Worm (Caenorhabditis elegans) whole organism, L4 larva: ENCODE results near the gene cdc-25.3.

Experiments
- F37D6.2 ChIP-seq: sonication (generic microtip); optimal IDR thresholded peaks from 2 replicates; lab custom pipeline; 2016; ENCODE audit warnings: mild to moderate bottlenecking, missing genetic modification characterization, missing compliant biosample characterization
- R02D3.7 ChIP-seq: fragments of 150-350 bp; sonication (generic microtip); optimal IDR thresholded peaks from 3 replicates; lab custom pipeline; 2014; ENCODE audit warnings: missing biosample characterization, missing genetic modification characterization
- T20F7.1 ChIP-seq: fragments of 200-800 bp; sonication (Bioruptor generic); optimal IDR thresholded peaks from 2 replicates; lab custom pipeline; 2018; ENCODE audit warnings: mild to moderate bottlenecking, missing genetic modification characterization, missing compliant biosample characterization
- Y48G9A.11 ChIP-seq: fragments of 200-800 bp; sonication (Bioruptor generic); IDR thresholded peaks from 2 replicates; pipeline ENCODE4 v1.3.6; 2022; ENCODE audit warnings: missing genetic modification reagents, missing genetic modification characterization, missing compliant biosample characterization
- Y75B8A.6 ChIP-seq: fragments of 200-800 bp; sonication (Bioruptor generic); IDR thresholded peaks from 2 replicates; pipeline ENCODE4 v1.3.6; 2022; ENCODE audit warnings: missing genetic modification reagents, missing genetic modification characterization, missing compliant biosample characterization
- aha-1 ChIP-seq: fragments of 150-350 bp; peaks from one replicate; lab custom pipeline; 2014; ENCODE audit warnings: missing biosample characterization, missing genetic modification characterization
- attf-4 ChIP-seq: sonication (generic microtip); optimal IDR thresholded peaks from 3 replicates; lab custom pipeline; 2017; ENCODE audit warnings: missing biosample characterization, missing genetic modification characterization
- ceh-32 ChIP-seq: sonication (generic microtip); optimal IDR thresholded peaks from 2 replicates; lab custom pipeline; 2016; ENCODE audit warnings: mild to moderate bottlenecking, missing genetic modification characterization, missing compliant biosample characterization; ENCODE audit not compliant: poor library complexity
- ceh-44 ChIP-seq: fragments of 200-800 bp; sonication (Bioruptor generic); IDR thresholded peaks from 2 replicates; pipeline ENCODE4 v1.3.6; 2022; ENCODE audit warnings: missing genetic modification reagents, missing genetic modification characterization, missing compliant biosample characterization
- ces-1 ChIP-seq: fragments of 150-350 bp; sonication (generic microtip); optimal IDR thresholded peaks from 4 replicates; lab custom pipeline; 2014; ENCODE audit warnings: missing biosample characterization, missing genetic modification reagents, missing genetic modification characterization
- daf-16 ChIP-seq, 3 experiments: sonication (generic microtip); optimal IDR thresholded peaks; 2 replicates each; lab custom pipeline; 2016 to 2017; ENCODE audit warnings: missing genetic modification characterization in 3 of 3, missing genetic modification reagents in 3 of 3, mild to moderate bottlenecking in 2 of 3, missing compliant biosample characterization in 2 of 3, missing biosample characterization in 1 of 3, moderate library complexity in 1 of 3
- daf-19 ChIP-seq: fragments of 200-800 bp; sonication (Bioruptor generic); conservative IDR thresholded peaks from 2 replicates; pipeline ENCODE4 v1.3.6; 2022; ENCODE audit warnings: missing genetic modification characterization, missing compliant biosample characterization
- daf-8 ChIP-seq: fragments of 200-800 bp; sonication (Bioruptor generic); IDR thresholded peaks from 2 replicates; pipeline ENCODE4 v1.3.6; 2022; ENCODE audit warnings: missing genetic modification characterization, missing compliant biosample characterization
- dmd-6 ChIP-seq: fragments of 200-800 bp; sonication (Bioruptor generic); IDR thresholded peaks from 2 replicates; pipeline ENCODE4 v1.3.6; 2022; ENCODE audit warnings: missing genetic modification reagents, missing genetic modification characterization, missing compliant biosample characterization
- dmd-8 ChIP-seq: fragments of 200-800 bp; sonication (Bioruptor generic); IDR thresholded peaks from 2 replicates; pipeline ENCODE4 v1.3.6; 2022; ENCODE audit warnings: missing genetic modification characterization, missing compliant biosample characterization
- gei-8 ChIP-seq: fragments of 200-800 bp; sonication (Bioruptor generic); optimal IDR thresholded peaks from 2 replicates; lab custom pipeline; 2018; ENCODE audit warnings: mild to moderate bottlenecking, missing genetic modification characterization, missing compliant biosample characterization
- hif-1 ChIP-seq, 2 experiments: sonication (generic microtip); optimal IDR thresholded peaks; 2 replicates each; lab custom pipeline; 2016 to 2017; ENCODE audit warnings: missing compliant biosample characterization in 2 of 2, missing genetic modification characterization in 2 of 2, missing genetic modification reagents in 2 of 2, missing genotype in 2 of 2, mild to moderate bottlenecking in 1 of 2
- hlh-30 ChIP-seq: sonication (generic microtip); optimal IDR thresholded peaks from 2 replicates; lab custom pipeline; 2017; ENCODE audit warnings: antibody characterized with exemption, mild to moderate bottlenecking, missing genetic modification characterization, missing compliant biosample characterization; ENCODE audit not compliant: insufficient read depth
- lin-1 ChIP-seq: fragments of 200-800 bp; sonication (Bioruptor generic); IDR thresholded peaks from 2 replicates; pipeline ENCODE4 v1.3.6; 2022; ENCODE audit warnings: missing genetic modification reagents, missing genetic modification characterization, missing compliant biosample characterization
- lin-15B ChIP-seq: fragments of 150-350 bp; sonication (generic microtip); optimal IDR thresholded peaks from 3 replicates; lab custom pipeline; 2014; ENCODE audit warnings: missing biosample characterization, missing genetic modification characterization
- lir-3 ChIP-seq: sonication (generic microtip); optimal IDR thresholded peaks from 2 replicates; lab custom pipeline; 2016; ENCODE audit warnings: mild to moderate bottlenecking, missing genetic modification characterization, missing compliant biosample characterization
- lsy-2 ChIP-seq, 2 experiments: fragments of 150-350 bp in 1 of 2; sonication (generic microtip) in 1 of 2; optimal IDR thresholded peaks; 2 replicates each; lab custom pipeline; 2014 to 2017; ENCODE audit warnings: missing biosample characterization in 2 of 2, missing genetic modification characterization in 2 of 2
- madf-9 ChIP-seq: fragments of 200-800 bp; sonication (Bioruptor generic); conservative IDR thresholded peaks from 2 replicates; pipeline ENCODE4 v1.3.6; 2022; ENCODE audit warnings: missing genetic modification reagents, missing genetic modification characterization, missing compliant biosample characterization
- mdl-1 ChIP-seq, 2 experiments: fragments of 150-350 bp in 1 of 2; sonication (generic microtip) in 1 of 2; optimal IDR thresholded peaks; 2 replicates each; lab custom pipeline; 2014 to 2017; ENCODE audit warnings: missing biosample characterization in 2 of 2, missing genetic modification characterization in 2 of 2
- mdt-29 ChIP-seq: fragments of 200-800 bp; sonication (Bioruptor generic); IDR thresholded peaks from 2 replicates; pipeline ENCODE4 v1.3.6; 2022; ENCODE audit warnings: missing genetic modification reagents, missing genetic modification characterization, missing compliant biosample characterization
- mes-2 ChIP-seq: sonication (generic microtip); optimal IDR thresholded peaks from 2 replicates; lab custom pipeline; 2016; ENCODE audit warnings: missing genotype, mild to moderate bottlenecking, missing genetic modification characterization, missing compliant biosample characterization; ENCODE audit not compliant: poor library complexity, severe bottlenecking
- mxl-3 ChIP-seq: fragments of 200-800 bp; sonication (Bioruptor generic); optimal IDR thresholded peaks from 2 replicates; lab custom pipeline; 2018; ENCODE audit warnings: mild to moderate bottlenecking, missing genetic modification characterization, missing compliant biosample characterization
- nhr-11 ChIP-seq: fragments of 150-350 bp; optimal IDR thresholded peaks from 2 replicates; lab custom pipeline; 2014; ENCODE audit warnings: missing biosample characterization, missing genetic modification characterization
- nhr-28 ChIP-seq: fragments of 150-350 bp; optimal IDR thresholded peaks from 2 replicates; lab custom pipeline; 2014; ENCODE audit warnings: missing biosample characterization, missing genetic modification characterization
- nhr-41 ChIP-seq: fragments of 200-800 bp; sonication (Bioruptor generic); IDR thresholded peaks from 2 replicates; pipeline ENCODE4 v1.3.6; 2022; ENCODE audit warnings: missing genetic modification reagents, missing genetic modification characterization, missing compliant biosample characterization
- nhr-48 ChIP-seq: sonication (generic microtip); optimal IDR thresholded peaks from 2 replicates; lab custom pipeline; 2016; ENCODE audit warnings: mild to moderate bottlenecking, missing genetic modification characterization, missing compliant biosample characterization
- pha-4 ChIP-seq, 2 experiments: fragments of 150-350 bp in 1 of 2; fragments of 200-800 bp in 1 of 2; sonication (Bioruptor generic) in 1 of 2; IDR thresholded peaks in 1 of 2; optimal IDR thresholded peaks in 1 of 2; 2 replicates each; pipeline versions ENCODE4 v1.3.6 to Lab custom; 2014 to 2022; ENCODE audit warnings: missing genetic modification characterization in 2 of 2, missing genetic modification reagents in 2 of 2, missing biosample characterization in 1 of 2, missing compliant biosample characterization in 1 of 2
- pqm-1 ChIP-seq: sonication (generic microtip); optimal IDR thresholded peaks from 2 replicates; lab custom pipeline; 2017; ENCODE audit warnings: missing biosample characterization, missing genetic modification characterization
- set-16 ChIP-seq: fragments of 200-800 bp; sonication (Bioruptor generic); IDR thresholded peaks from 2 replicates; pipeline ENCODE4 v1.3.6; 2022; ENCODE audit warnings: missing genetic modification reagents, missing genetic modification characterization, missing compliant biosample characterization
- snpc-1.2 ChIP-seq: fragments of 200-800 bp; sonication (Bioruptor generic); IDR thresholded peaks from 2 replicates; pipeline ENCODE4 v1.3.6; 2022; ENCODE audit warnings: missing genetic modification reagents, missing genetic modification characterization, missing compliant biosample characterization
- unc-62 ChIP-seq, 3 experiments: fragments of 150-350 bp in 1 of 3; sonication (generic microtip); optimal IDR thresholded peaks in 2 of 3; peaks in 1 of 3; 1 replicate in 1 of 3; 2 replicates in 2 of 3; lab custom pipeline; 2014 to 2017; ENCODE audit warnings: missing biosample characterization in 3 of 3, missing genetic modification characterization in 3 of 3, missing genetic modification reagents in 3 of 3, missing genotype in 1 of 3
- zfp-2 ChIP-seq: sonication (generic microtip); optimal IDR thresholded peaks from 2 replicates; lab custom pipeline; 2016; ENCODE audit warnings: mild to moderate bottlenecking, missing genetic modification characterization, missing compliant biosample characterization
- zfp-3 ChIP-seq: fragments of 200-800 bp; sonication (Bioruptor generic); conservative IDR thresholded peaks from 2 replicates; pipeline ENCODE4 v1.3.6; 2022; ENCODE audit warnings: missing genetic modification reagents, missing genetic modification characterization, missing compliant biosample characterization
- ztf-7 ChIP-seq: fragments of 150-350 bp; optimal IDR thresholded peaks from 2 replicates; lab custom pipeline; 2014; ENCODE audit warnings: missing biosample characterization, missing genetic modification characterization

The cdc-25.3 gene

DNA sequence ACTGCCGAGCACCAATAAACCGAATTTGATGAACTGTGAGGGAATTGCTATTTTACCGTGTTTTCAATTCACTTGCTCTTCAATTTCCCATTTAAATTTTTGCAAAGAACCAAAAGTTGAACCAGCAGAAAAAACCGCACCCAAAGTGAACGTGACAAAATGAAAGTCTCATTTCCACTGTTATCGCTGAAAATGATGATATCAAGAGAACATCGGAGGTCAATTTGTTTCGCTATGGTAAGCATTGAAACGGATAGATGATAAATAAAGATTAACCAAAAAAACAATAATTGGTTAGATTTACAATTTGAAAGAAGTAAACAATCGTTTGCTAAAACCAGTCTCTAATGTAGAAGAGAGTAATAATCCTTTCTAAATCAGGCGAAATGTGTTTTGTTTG lies 7.8 kb upstream of the cdc-25.3 start:
- TF ChIP-seq daf-19 (GFP tag; lab: Robert Waterston, UW): no peak
- TF ChIP-seq Y75B8A.6 (GFP tag; lab: Robert Waterston, UW): no peak
- TF ChIP-seq dmd-6 (GFP tag; lab: Robert Waterston, UW): peak; percentile 60
- no peak for TF ChIP-seq T20F7.1
- TF ChIP-seq pqm-1 (tag; lab: Kevin White, UChicago): no peak
- no peak for TF ChIP-seq ces-1 (GFP tag; lab: Kevin White, UChicago)
- peak in 1 of 2 experiments; percentile 87 for TF ChIP-seq hif-1 (tag; optimal IDR thresholded peaks at IDR 0.05; lab: Kevin White, UChicago)
- no peak for TF ChIP-seq lir-3 (tag; lab: Kevin White, UChicago)
- TF ChIP-seq Y48G9A.11 (GFP tag; lab: Robert Waterston, UW): no peak
- no peak for TF ChIP-seq F37D6.2 (tag; lab: Kevin White, UChicago)
- TF ChIP-seq aha-1 (tag; lab: Kevin White, UChicago): peak; percentile 49
- no peak for TF ChIP-seq ztf-7 (tag; lab: Kevin White, UChicago)
- TF ChIP-seq nhr-28: peak; percentile 47
- TF ChIP-seq snpc-1.2 (GFP tag; lab: Robert Waterston, UW): no peak
- TF ChIP-seq madf-9 (GFP tag; lab: Robert Waterston, UW): no peak

DNA sequence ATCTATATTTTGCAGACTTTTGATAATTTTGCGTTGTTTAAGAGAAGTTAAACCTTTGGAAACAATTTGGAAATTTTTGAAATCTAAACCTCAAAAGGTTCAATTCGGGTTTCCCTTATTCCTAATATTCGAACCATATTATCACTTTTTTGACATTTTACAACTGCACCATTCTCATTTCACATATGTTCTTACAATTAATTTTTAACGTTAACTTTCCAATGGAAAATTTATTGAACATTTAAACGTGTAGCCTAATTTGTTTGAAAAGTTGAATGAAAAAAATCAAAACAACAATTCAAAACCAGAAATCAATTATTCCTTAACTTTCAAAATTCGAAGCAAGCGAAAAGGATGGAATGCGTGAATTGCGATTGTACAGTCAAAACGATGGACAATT lies 6.2 kb upstream of the cdc-25.3 start, which contains the start of gene ZK637.12:
Gene ZK637.12 (plus strand): TSS at position 301 of the 400 bp plus-strand sequence.
- TF ChIP-seq lin-15B (tag; lab: Kevin White, UChicago) (no peak), mes-2 (tag; lab: Kevin White, UChicago) (no peak), lin-1 (no peak)

DNA sequence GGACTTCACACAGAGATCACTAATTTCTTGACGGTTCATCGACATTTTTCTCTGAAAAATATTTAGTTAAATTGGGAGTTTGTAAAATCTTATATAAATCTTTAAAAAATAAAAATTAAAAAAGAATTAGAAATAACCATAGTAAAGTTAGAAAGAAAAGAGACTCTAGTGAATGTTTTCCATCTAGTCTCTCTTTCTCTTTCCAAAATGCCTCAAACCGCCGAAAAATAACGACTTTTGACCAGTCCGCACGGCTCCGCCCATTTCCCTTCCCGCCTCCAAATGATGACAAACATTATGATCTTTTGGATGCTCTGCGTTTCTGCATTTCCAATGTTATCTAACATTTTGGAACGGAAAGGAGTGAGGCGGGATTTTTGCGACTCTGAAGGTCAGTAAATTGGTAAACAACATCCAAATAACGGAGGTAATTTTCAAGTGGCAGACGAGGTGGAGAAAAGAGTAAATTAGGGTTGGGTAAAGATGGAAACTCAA lies 5.6 kb upstream of the cdc-25.3 start, which contains the start of gene glb-1:
Gene glb-1 (minus strand): TSS at position 51 of the 495 bp plus-strand sequence.
- TF ChIP-seq dmd-8 (no peak), dmd-6 (GFP tag; lab: Robert Waterston, UW) (no peak), hlh-30 (tag; lab: Kevin White, UChicago) (no peak), ceh-32 (tag; lab: Kevin White, UChicago) (no peak), aha-1 (tag; lab: Kevin White, UChicago) (peak; percentile 29)

DNA sequence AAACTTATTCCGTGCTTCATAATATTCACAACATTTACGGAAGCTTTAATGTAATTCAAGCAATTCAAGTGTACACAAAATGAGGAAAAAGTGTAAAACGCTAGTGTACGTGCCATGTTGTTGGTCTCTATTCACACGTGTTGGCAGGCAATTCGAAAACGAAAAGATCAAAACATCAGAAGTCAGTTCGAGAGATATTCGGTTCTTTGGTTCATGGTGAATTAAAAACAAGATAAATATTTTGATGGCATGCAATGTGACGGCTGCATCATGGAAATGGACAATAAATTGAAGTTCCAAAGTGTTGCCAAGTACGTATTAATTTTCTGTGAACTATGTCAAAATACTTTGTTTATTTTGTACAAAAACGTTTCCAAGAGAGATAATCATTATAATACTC lies 4.3 kb upstream of the cdc-25.3 start:
- TF ChIP-seq attf-4 (tag; lab: Kevin White, UChicago): no peak
- TF ChIP-seq zfp-3 (GFP tag; lab: Robert Waterston, UW): 0 out of 2 replicates have a peak, but pooled peaks have one; percentile 25
- TF ChIP-seq mxl-3 (GFP tag; lab: Kevin White, UChicago): peak; percentile 37
- peak in 1 of 2 experiments; percentile 71 for TF ChIP-seq mdl-1 (tag; optimal IDR thresholded peaks at IDR 0.05; lab: Kevin White, UChicago)
- peak in 1 of 2 experiments; percentile 64 for TF ChIP-seq unc-62 (GFP tag; optimal IDR thresholded peaks at IDR 0.05 in 1 of 2; lab: Kevin White, UChicago)
- no peak for TF ChIP-seq unc-62 (tag; optimal IDR thresholded peaks at IDR 0.05; lab: Kevin White, UChicago)
- TF ChIP-seq daf-16 (GFP tag; optimal IDR thresholded peaks at IDR 0.05; lab: Kevin White, UChicago): peak in 1 of 2 experiments; percentile 84
- no peak for TF ChIP-seq daf-16 (tag; optimal IDR thresholded peaks at IDR 0.05; lab: Kevin White, UChicago)
- TF ChIP-seq aha-1 (tag; lab: Kevin White, UChicago): peak; percentile 79
- no peak for TF ChIP-seq hif-1 (tag; optimal IDR thresholded peaks at IDR 0.05; lab: Kevin White, UChicago)
- TF ChIP-seq lsy-2 (tag; optimal IDR thresholded peaks at IDR 0.05; lab: Kevin White, UChicago): peak in 1 of 2 experiments; percentile 13
- TF ChIP-seq zfp-2 (tag; lab: Kevin White, UChicago): no peak
- peak; percentile 1 for TF ChIP-seq nhr-11 (tag; lab: Kevin White, UChicago)

DNA sequence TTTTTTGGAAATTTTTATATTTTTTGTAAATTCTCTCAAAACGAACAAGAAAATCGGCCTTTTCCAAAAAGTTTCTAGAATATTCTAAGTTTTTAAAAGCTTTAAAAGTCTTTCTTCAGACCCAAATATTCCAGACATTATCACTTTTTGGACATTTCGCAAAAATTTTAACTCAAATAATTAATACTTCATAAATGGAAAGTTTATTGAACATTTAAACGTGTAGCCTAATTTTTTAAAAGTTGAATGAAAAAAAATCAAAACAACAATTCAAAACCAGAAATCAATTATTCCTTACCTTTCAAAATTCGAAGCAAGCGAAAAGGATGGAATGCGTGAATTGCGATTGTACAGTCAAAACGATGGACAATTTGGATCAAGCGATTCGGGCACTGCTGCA lies 2.1 kb upstream of the cdc-25.3 start, which contains the start of gene ZK637.15:
Gene ZK637.15 (plus strand): TSS at position 301 of the 400 bp plus-strand sequence.
- TF ChIP-seq nhr-48 (tag; lab: Kevin White, UChicago) (no peak), daf-8 (GFP tag; lab: Robert Waterston, UW) (no peak), attf-4 (tag; lab: Kevin White, UChicago) (no peak), nhr-41 (GFP tag; lab: Robert Waterston, UW) (no peak), nhr-28 (no peak), ztf-7 (tag; lab: Kevin White, UChicago) (no peak), mes-2 (tag; lab: Kevin White, UChicago) (no peak), ceh-44 (GFP tag; lab: Robert Waterston, UW) (no peak), R02D3.7 (tag; lab: Kevin White, UChicago) (no peak), Y48G9A.11 (GFP tag; lab: Robert Waterston, UW) (no peak), set-16 (GFP tag; lab: Robert Waterston, UW) (no peak), gei-8 (GFP tag; lab: Kevin White, UChicago) (no peak), mdl-1 (tag; optimal IDR thresholded peaks at IDR 0.05; lab: Kevin White, UChicago) (no peak), pha-4 (GFP tag; IDR thresholded peaks at IDR 0.05; lab: Robert Waterston, UW) (no peak), pha-4 (tag; optimal IDR thresholded peaks at IDR 0.05; lab: Kevin White, UChicago) (no peak), hlh-30 (tag; lab: Kevin White, UChicago) (no peak), mdt-29 (no peak), lin-1 (no peak)
- TF ChIP-seq, all 104 proteins: peak for 0
